Worm (Caenorhabditis elegans) whole organism, mixed stage, embryonic: Measurements from ENCODE around the gene C17C3.6.
A peak's percentile ranks its signal among the peaks of the same experiment; 100 is the strongest.
"Not testable (repeated sequence)": the region's sequence is repeated elsewhere in the genome, so short reads cannot be mapped to it uniquely, and the experiment has no call there.

ENCODE experiments used
- M03D4.4 ChIP-seq: sonication (generic microtip); optimal IDR thresholded peaks from 2 replicates; lab custom pipeline; 2017; ENCODE audit warnings: mild to moderate bottlenecking, missing genetic modification characterization, missing compliant biosample characterization
- bed-3 ChIP-seq: fragments of 200-800 bp; sonication (Bioruptor generic); optimal IDR thresholded peaks from 3 replicates; lab custom pipeline; 2018; ENCODE audit warnings: mild to moderate bottlenecking, missing genetic modification characterization, moderate library complexity, missing compliant biosample characterization
- blmp-1 ChIP-seq: fragments of 150-350 bp; optimal IDR thresholded peaks from 2 replicates; lab custom pipeline; 2014; ENCODE audit warnings: missing biosample characterization, missing genetic modification characterization
- ceh-39 ChIP-seq: fragments of 150-350 bp; optimal IDR thresholded peaks from 2 replicates; lab custom pipeline; 2014; ENCODE audit warnings: missing biosample characterization, missing genetic modification characterization
- ceh-43 ChIP-seq: fragments of 200-800 bp; sonication (Bioruptor generic); optimal IDR thresholded peaks from 2 replicates; lab custom pipeline; 2018; ENCODE audit warnings: mild to moderate bottlenecking, missing genetic modification characterization, moderate library complexity, missing compliant biosample characterization
- ceh-83 ChIP-seq: fragments of 200-800 bp; sonication (Bioruptor generic); optimal IDR thresholded peaks from 2 replicates; lab custom pipeline; 2018; ENCODE audit warnings: mild to moderate bottlenecking, missing genetic modification characterization, missing compliant biosample characterization
- ces-1 ChIP-seq: fragments of 150-350 bp; optimal IDR thresholded peaks from 2 replicates; lab custom pipeline; 2014; ENCODE audit warnings: missing biosample characterization, missing genetic modification reagents, missing genetic modification characterization
- cnd-1 ChIP-seq: fragments of 200-800 bp; sonication (Bioruptor generic); optimal IDR thresholded peaks from 2 replicates; lab custom pipeline; 2018; ENCODE audit warnings: mild to moderate bottlenecking, missing genetic modification characterization, missing compliant biosample characterization
- drap-1 ChIP-seq: fragments of 200-800 bp; sonication (Bioruptor generic); optimal IDR thresholded peaks from 3 replicates; lab custom pipeline; 2018; ENCODE audit warnings: mild to moderate bottlenecking, missing genetic modification characterization, missing compliant biosample characterization
- elt-1 ChIP-seq: sonication (generic microtip); optimal IDR thresholded peaks from 2 replicates; lab custom pipeline; 2017; ENCODE audit warnings: missing genetic modification characterization, mild to moderate bottlenecking, missing compliant biosample characterization, antibody characterized with exemption, moderate library complexity, borderline replicate concordance; ENCODE audit not compliant: insufficient read depth
- elt-3 ChIP-seq: fragments of 150-350 bp; optimal IDR thresholded peaks from 2 replicates; lab custom pipeline; 2014; ENCODE audit warnings: missing biosample characterization, missing genetic modification characterization
- flh-1 ChIP-seq: fragments of 200-800 bp; sonication (Bioruptor generic); optimal IDR thresholded peaks from 2 replicates; lab custom pipeline; 2018; ENCODE audit warnings: mild to moderate bottlenecking, missing genetic modification characterization, moderate library complexity, missing compliant biosample characterization
- ham-2 ChIP-seq: fragments of 200-800 bp; sonication (Bioruptor generic); optimal IDR thresholded peaks from 2 replicates; lab custom pipeline; 2018; ENCODE audit warnings: mild to moderate bottlenecking, missing genetic modification characterization, missing compliant biosample characterization
- hlh-1 ChIP-seq: fragments of 150-350 bp; optimal IDR thresholded peaks from 2 replicates; lab custom pipeline; 2014; ENCODE audit warnings: missing biosample characterization, missing genetic modification reagents, missing genetic modification characterization
- lin-13 ChIP-seq: fragments of 150-350 bp; optimal IDR thresholded peaks from 2 replicates; lab custom pipeline; 2014; ENCODE audit warnings: missing biosample characterization, missing genetic modification characterization
- lin-32 ChIP-seq: fragments of 200-800 bp; sonication (Bioruptor generic); optimal IDR thresholded peaks from 2 replicates; lab custom pipeline; 2018; ENCODE audit warnings: mild to moderate bottlenecking, missing genetic modification characterization, missing compliant biosample characterization
- lsy-2 ChIP-seq: fragments of 150-350 bp; optimal IDR thresholded peaks from 2 replicates; lab custom pipeline; 2014; ENCODE audit warnings: missing biosample characterization, missing genetic modification characterization
- mab-5 ChIP-seq: fragments of 150-350 bp; optimal IDR thresholded peaks from 2 replicates; lab custom pipeline; 2014; ENCODE audit warnings: missing biosample characterization, missing genetic modification characterization
- mep-1 ChIP-seq: fragments of 150-350 bp; optimal IDR thresholded peaks from 2 replicates; lab custom pipeline; 2017; ENCODE audit warnings: missing biosample characterization, missing genetic modification reagents, missing genetic modification characterization, inconsistent platforms
- mls-2 ChIP-seq: sonication (generic microtip); optimal IDR thresholded peaks from 2 replicates; lab custom pipeline; 2016; ENCODE audit warnings: mild to moderate bottlenecking, missing genetic modification characterization, moderate library complexity, missing compliant biosample characterization
- nhr-12 ChIP-seq: fragments of 150-350 bp; optimal IDR thresholded peaks from 2 replicates; lab custom pipeline; 2014; ENCODE audit warnings: missing biosample characterization, missing genetic modification characterization
- nhr-2 ChIP-seq: fragments of 150-350 bp; optimal IDR thresholded peaks from 2 replicates; lab custom pipeline; 2014; ENCODE audit warnings: missing biosample characterization, missing genetic modification characterization
- nhr-237 ChIP-seq: fragments of 150-350 bp; optimal IDR thresholded peaks from 2 replicates; lab custom pipeline; 2014; ENCODE audit warnings: missing biosample characterization, missing genetic modification characterization
- nhr-28 ChIP-seq: fragments of 150-350 bp; optimal IDR thresholded peaks from 2 replicates; lab custom pipeline; 2014; ENCODE audit warnings: missing biosample characterization, missing genetic modification characterization
- nhr-76 ChIP-seq: sonication (generic microtip); optimal IDR thresholded peaks from 2 replicates; lab custom pipeline; 2017; ENCODE audit warnings: missing biosample characterization, missing genetic modification characterization
- pha-4 ChIP-seq: fragments of 150-350 bp; optimal IDR thresholded peaks from 2 replicates; lab custom pipeline; 2018; ENCODE audit warnings: missing biosample characterization, missing genetic modification reagents, missing genetic modification characterization
- sem-2 ChIP-seq: fragments of 200-800 bp; sonication (Bioruptor generic); optimal IDR thresholded peaks from 2 replicates; lab custom pipeline; 2018; ENCODE audit warnings: mild to moderate bottlenecking, missing genetic modification characterization, missing compliant biosample characterization
- snpc-4 ChIP-seq: fragments of 150-350 bp; optimal IDR thresholded peaks from 2 replicates; lab custom pipeline; 2014; ENCODE audit warnings: missing biosample characterization, missing genetic modification characterization
- sptf-1 ChIP-seq: sonication (generic microtip); optimal IDR thresholded peaks from 2 replicates; lab custom pipeline; 2017; ENCODE audit warnings: mild to moderate bottlenecking, missing genetic modification characterization, moderate library complexity, missing compliant biosample characterization
- tbx-8 ChIP-seq: fragments of 200-800 bp; sonication (Bioruptor generic); optimal IDR thresholded peaks from 2 replicates; lab custom pipeline; 2018; ENCODE audit warnings: mild to moderate bottlenecking, missing genetic modification characterization, moderate library complexity, missing compliant biosample characterization
- unc-120 ChIP-seq: sonication (generic microtip); optimal IDR thresholded peaks from 2 replicates; lab custom pipeline; 2017; ENCODE audit warnings: missing genetic modification characterization, missing compliant biosample characterization; ENCODE audit not compliant: poor library complexity, severe bottlenecking
- unc-39 ChIP-seq: fragments of 150-350 bp; optimal IDR thresholded peaks from 2 replicates; lab custom pipeline; 2014; ENCODE audit warnings: missing biosample characterization, missing genetic modification characterization
- unc-62 ChIP-seq: fragments of 150-350 bp; optimal IDR thresholded peaks from 2 replicates; lab custom pipeline; 2014; ENCODE audit warnings: missing biosample characterization, missing genetic modification reagents, missing genetic modification characterization
- zip-8 ChIP-seq: fragments of 150-350 bp; optimal IDR thresholded peaks from 2 replicates; lab custom pipeline; 2014; ENCODE audit warnings: missing biosample characterization, missing genetic modification characterization
- ztf-11 ChIP-seq: fragments of 150-350 bp; optimal IDR thresholded peaks from 2 replicates; lab custom pipeline; 2014; ENCODE audit warnings: missing biosample characterization, missing genetic modification characterization

Gene C17C3.6

ce11 chrII:5537524-5537923 lies 12.3 kb upstream of the C17C3.6 start, which contains the start of gene C17C3.11:
Gene C17C3.11, plus strand, starts transcription at chrII:5537824.
- TF ChIP-seq mls-2 (tag; lab: Kevin White, UChicago) = no peak
- no peak for TF ChIP-seq hlh-1 (tag; lab: Kevin White, UChicago)
- TF ChIP-seq tbx-8 (GFP tag; lab: Kevin White, UChicago) = no peak
- no peak for TF ChIP-seq nhr-2 (tag; lab: Kevin White, UChicago)
- no peak for TF ChIP-seq nhr-76
- no peak for TF ChIP-seq unc-120 (tag; lab: Kevin White, UChicago)
- no peak for TF ChIP-seq unc-39 (tag; lab: Kevin White, UChicago)
- no peak for TF ChIP-seq elt-1 (tag; lab: Kevin White, UChicago)
- TF ChIP-seq cnd-1 (tag; lab: Kevin White, UChicago) = no peak
- no peak for TF ChIP-seq drap-1 (GFP tag; lab: Kevin White, UChicago)
- TF ChIP-seq lsy-2 = no peak
- no peak for TF ChIP-seq sem-2 (GFP tag; lab: Kevin White, UChicago)
- no peak for TF ChIP-seq ceh-39 (tag; lab: Kevin White, UChicago)

- TF ChIP-seq elt-3, elt-1, sptf-1 (tag; lab: Kevin White, UChicago): not testable (repeated sequence)
These were observed 9.7 kb upstream of the C17C3.6 start, which contains the start of gene hlh-27 for ce11 chrII:5540113-5540512. Gene hlh-27, minus strand, starts transcription at chrII:5540213.

ce11 chrII:5541685-5542084 lies 8.2 kb upstream of the C17C3.6 start, which contains the start of gene C17C3.24:
Gene C17C3.24, minus strand, starts transcription at chrII:5541785.
- TF ChIP-seq unc-120 (tag; lab: Kevin White, UChicago) (no peak), nhr-28 (no peak), hlh-1 (tag; lab: Kevin White, UChicago) (no peak), sem-2 (GFP tag; lab: Kevin White, UChicago) (no peak), nhr-2 (tag; lab: Kevin White, UChicago) (no peak), mab-5 (no peak), zip-8 (no peak), ztf-11 (tag; lab: Kevin White, UChicago) (no peak), snpc-4 (no peak), cnd-1 (tag; lab: Kevin White, UChicago) (no peak), lsy-2 (no peak), bed-3 (no peak), unc-39 (tag; lab: Kevin White, UChicago) (no peak)

- peak; percentile 93 for TF ChIP-seq ceh-83 (GFP tag; lab: Kevin White, UChicago)
- TF ChIP-seq sem-2 (GFP tag; lab: Kevin White, UChicago) = peak; percentile 76
- TF ChIP-seq drap-1 (GFP tag; lab: Kevin White, UChicago) = peak; percentile 89
- no peak for TF ChIP-seq nhr-76
- peak; percentile 65 for TF ChIP-seq bed-3
- peak; percentile 89 for TF ChIP-seq unc-62 (GFP tag; lab: Kevin White, UChicago)
- TF ChIP-seq lsy-2 = peak; percentile 84
- peak; percentile 93 for TF ChIP-seq tbx-8 (GFP tag; lab: Kevin White, UChicago)
- TF ChIP-seq snpc-4 = no peak
- peak; percentile 86 for TF ChIP-seq M03D4.4 (tag; lab: Kevin White, UChicago)
- TF ChIP-seq nhr-237 (tag; lab: Kevin White, UChicago) = peak; percentile 92
- peak; percentile 75 for TF ChIP-seq ham-2
- peak; percentile 83 for TF ChIP-seq ztf-11 (tag; lab: Kevin White, UChicago)
- peak; percentile 96 for TF ChIP-seq mep-1
- TF ChIP-seq cnd-1 (tag; lab: Kevin White, UChicago) = peak; percentile 80
- TF ChIP-seq mab-5 = peak; percentile 84
- TF ChIP-seq elt-3 (tag; lab: Kevin White, UChicago) = peak; percentile 80
- peak; percentile 78 for TF ChIP-seq lin-32
- no peak for TF ChIP-seq zip-8
- TF ChIP-seq ces-1 (GFP tag; lab: Kevin White, UChicago) = peak; percentile 99
- peak; percentile 94 for TF ChIP-seq unc-120 (tag; lab: Kevin White, UChicago)
- peak; percentile 93 for TF ChIP-seq sptf-1 (tag; lab: Kevin White, UChicago)
- TF ChIP-seq mls-2 (tag; lab: Kevin White, UChicago) = peak; percentile 95
- peak; percentile 55 for TF ChIP-seq unc-39 (tag; lab: Kevin White, UChicago)
- TF ChIP-seq ceh-43 (GFP tag; lab: Kevin White, UChicago) = peak; percentile 86
- TF ChIP-seq hlh-1 (tag; lab: Kevin White, UChicago) = peak; percentile 72
- TF ChIP-seq blmp-1 (tag; lab: Kevin White, UChicago) = no peak
- TF ChIP-seq lin-13 (tag; lab: Kevin White, UChicago) = peak; percentile 85
- TF ChIP-seq nhr-12 (tag; lab: Kevin White, UChicago) = peak; percentile 89
- TF ChIP-seq pha-4 (tag; lab: Kevin White, UChicago) = peak; percentile 92
- TF ChIP-seq nhr-28 = peak; percentile 24
- peak; percentile 29 for TF ChIP-seq flh-1
- peak; percentile 74 for TF ChIP-seq ceh-39 (tag; lab: Kevin White, UChicago)
- peak; percentile 86 for TF ChIP-seq nhr-2 (tag; lab: Kevin White, UChicago)
- TF ChIP-seq elt-1 (tag; lab: Kevin White, UChicago) = no peak
- TF ChIP-seq, all 35 proteins: peak for 30
These were observed 6.2 kb upstream of the C17C3.6 start for ce11 chrII:5543476-5544144.
